Worm (Caenorhabditis elegans): Measurements from ENCODE around the gene T20B5.2.

ce11 chrX:9364501-9364900, 33.5 kb downstream of the T20B5.2 start, which contains the start of gene pkc-2:
- no peak for TF ChIP-seq hmg-1.2 (GFP tag; IDR thresholded peaks at IDR 0.05)
- no peak for TF ChIP-seq efl-1 (GFP tag; optimal IDR thresholded peaks at IDR 0.05)
- TF ChIP-seq aptf-3 (GFP tag; IDR thresholded peaks at IDR 0.05), result no peak
- TF ChIP-seq hlh-26 (GFP tag; conservative IDR thresholded peaks at IDR 0.05), result no peak
- no peak for TF ChIP-seq let-607 (tag; optimal IDR thresholded peaks at IDR 0.05)
- no peak for TF ChIP-seq akir-1 (GFP tag; optimal IDR thresholded peaks at IDR 0.05)
- no peak for TF ChIP-seq somi-1 (GFP tag; optimal IDR thresholded peaks at IDR 0.05)
- TF ChIP-seq B0035.1 (tag; optimal IDR thresholded peaks at IDR 0.05), result no peak
- no peak for TF ChIP-seq ztf-22 (GFP tag; optimal IDR thresholded peaks at IDR 0.05)
